Fruit fly (Drosophila melanogaster) whole organism, embryonic: ENCODE measurements around the gene kkv.

Experiments used
- Adf1 ChIP-seq: fragments of 200-800 bp; sonication (Bioruptor generic); IDR thresholded peaks from 2 replicates; pipeline ENCODE4 v1.3.6; 2022; ENCODE audit warnings: missing biosample characterization, missing genetic modification characterization
- Atf3 ChIP-seq: fragments of 200-800 bp; sonication (Bioruptor generic); optimal IDR thresholded peaks from 3 replicates; lab custom pipeline; 2016; ENCODE audit warnings: missing biosample characterization, missing genetic modification characterization
- Atf6 ChIP-seq: fragments of 200-800 bp; sonication (Bioruptor generic); IDR thresholded peaks from 2 replicates; pipeline ENCODE4 v1.3.6; 2022; ENCODE audit warnings: missing biosample characterization, missing genetic modification characterization
- Awh ChIP-seq: fragments of 200-800 bp; sonication (Bioruptor generic); IDR thresholded peaks from 2 replicates; pipeline ENCODE4, ENCODE4 v1.3.6; 2022; ENCODE audit warnings: missing biosample characterization, missing genetic modification characterization
- BEAF-32 ChIP-seq: fragments of 200-800 bp; sonication (Bioruptor generic); optimal IDR thresholded peaks from 3 replicates; lab custom pipeline; 2017; ENCODE audit warnings: missing biosample characterization, missing genetic modification characterization, mild to moderate bottlenecking, moderate library complexity, missing genetic modification reagents
- Bgb ChIP-seq: fragments of 200-800 bp; sonication (Bioruptor generic); IDR thresholded peaks from 2 replicates; pipeline ENCODE4 v1.3.6; 2022; ENCODE audit warnings: missing biosample characterization, missing genetic modification characterization; ENCODE audit not compliant: partially characterized antibody
- CG10654 ChIP-seq: fragments of 200-800 bp; sonication (Bioruptor generic); optimal IDR thresholded peaks from 2 replicates; lab custom pipeline; 2016; ENCODE audit warnings: missing biosample characterization, missing genetic modification characterization
- CG12219 ChIP-seq: fragments of 200-800 bp; sonication (Bioruptor generic); optimal IDR thresholded peaks from 3 replicates; lab custom pipeline; 2018; ENCODE audit warnings: missing biosample characterization, mild to moderate bottlenecking, missing genetic modification characterization
- CG12659 ChIP-seq: fragments of 200-800 bp; sonication (Bioruptor generic); optimal IDR thresholded peaks from 3 replicates; lab custom pipeline; 2017; ENCODE audit warnings: mild to moderate bottlenecking, missing biosample characterization, missing genetic modification reagents, missing genetic modification characterization
- CG12744 ChIP-seq: fragments of 200-800 bp; sonication (Bioruptor generic); optimal IDR thresholded peaks from 2 replicates; lab custom pipeline; 2016; ENCODE audit warnings: missing biosample characterization, missing genetic modification characterization
- CG12769 ChIP-seq: fragments of 200-800 bp; sonication (Bioruptor generic); optimal IDR thresholded peaks from 2 replicates; lab custom pipeline; 2019; ENCODE audit warnings: missing biosample characterization, mild to moderate bottlenecking, missing genetic modification characterization, moderate library complexity
- CG14710 ChIP-seq: fragments of 200-800 bp; sonication (Bioruptor generic); optimal IDR thresholded peaks from 3 replicates; lab custom pipeline; 2019; ENCODE audit warnings: missing biosample characterization, mild to moderate bottlenecking, missing genetic modification characterization, moderate library complexity
- CG15514 ChIP-seq: fragments of 200-800 bp; sonication (Bioruptor generic); optimal IDR thresholded peaks from 3 replicates; lab custom pipeline; 2017; ENCODE audit warnings: missing biosample characterization, missing genetic modification characterization, mild to moderate bottlenecking, moderate library complexity, missing genetic modification reagents
- CG32532 ChIP-seq: fragments of 200-800 bp; sonication (Bioruptor generic); IDR thresholded peaks from 2 replicates; pipeline ENCODE4 v1.3.6; 2022; ENCODE audit warnings: missing biosample characterization, missing genetic modification characterization
- CG3847 ChIP-seq: fragments of 200-800 bp; sonication (Bioruptor generic); IDR thresholded peaks from 2 replicates; pipeline ENCODE4 v1.3.6; 2022; ENCODE audit warnings: missing biosample characterization, missing genetic modification characterization
- CG6175 ChIP-seq: fragments of 200-800 bp; sonication (Bioruptor generic); IDR thresholded peaks from 3 replicates; pipeline ENCODE4 v1.3.6; 2022; ENCODE audit warnings: missing biosample characterization, missing genetic modification characterization
- CG6683 ChIP-seq: fragments of 200-800 bp; sonication (Bioruptor generic); optimal IDR thresholded peaks from 2 replicates; lab custom pipeline; 2017; ENCODE audit warnings: missing biosample characterization, mild to moderate bottlenecking, missing genetic modification characterization, missing genetic modification reagents
- CG6854 ChIP-seq: fragments of 200-800 bp; sonication (Bioruptor generic); optimal IDR thresholded peaks from 3 replicates; lab custom pipeline; 2017; ENCODE audit warnings: missing biosample characterization, mild to moderate bottlenecking, missing genetic modification characterization
- CG7786 ChIP-seq: fragments of 200-800 bp; sonication (Bioruptor generic); optimal IDR thresholded peaks from 2 replicates; lab custom pipeline; 2016; ENCODE audit warnings: missing biosample characterization, missing genetic modification characterization
- CG8281 ChIP-seq: fragments of 200-800 bp; sonication (Bioruptor generic); optimal IDR thresholded peaks from 2 replicates; lab custom pipeline; 2018; ENCODE audit warnings: missing biosample characterization, mild to moderate bottlenecking, missing genetic modification characterization, moderate library complexity
- CG9727 ChIP-seq: fragments of 200-800 bp; sonication (Bioruptor generic); optimal IDR thresholded peaks from 3 replicates; lab custom pipeline; 2017; ENCODE audit warnings: missing biosample characterization, mild to moderate bottlenecking, missing genetic modification characterization
- CHES-1-like ChIP-seq: fragments of 200-800 bp; sonication (Bioruptor generic); optimal IDR thresholded peaks from 2 replicates; lab custom pipeline; 2016; ENCODE audit warnings: missing biosample characterization, missing genetic modification characterization
- D19A ChIP-seq: fragments of 200-800 bp; optimal IDR thresholded peaks from 3 replicates; lab custom pipeline; 2019; ENCODE audit warnings: missing biosample characterization, mild to moderate bottlenecking, missing genetic modification characterization, moderate library complexity
- H15 ChIP-seq: fragments of 200-800 bp; sonication (Bioruptor generic); IDR thresholded peaks from 3 replicates; pipeline ENCODE4 v1.3.6; 2022; ENCODE audit warnings: missing biosample characterization, missing genetic modification characterization
- HLH4C ChIP-seq: fragments of 200-800 bp; sonication (Bioruptor generic); IDR thresholded peaks from 3 replicates; pipeline ENCODE4 v1.3.6; 2022; ENCODE audit warnings: missing biosample characterization, missing genetic modification characterization; ENCODE audit not compliant: partially characterized antibody
- Jarid2 ChIP-seq: fragments of 200-800 bp; sonication (Bioruptor generic); optimal IDR thresholded peaks from 3 replicates; lab custom pipeline; 2017; ENCODE audit warnings: mild to moderate bottlenecking, missing biosample characterization, missing genetic modification reagents, missing genetic modification characterization
- Kr ChIP-seq: fragments of 200-800 bp; sonication (Bioruptor generic); optimal IDR thresholded peaks from 2 replicates; lab custom pipeline; 2017; ENCODE audit warnings: missing biosample characterization, mild to moderate bottlenecking, missing genetic modification characterization
- Mad ChIP-seq: fragments of 200-800 bp; sonication (Bioruptor generic); optimal IDR thresholded peaks from 2 replicates; lab custom pipeline; 2016; ENCODE audit warnings: missing biosample characterization, missing genetic modification characterization
- Nf-YB ChIP-seq: fragments of 200-800 bp; sonication (Bioruptor generic); optimal IDR thresholded peaks from 3 replicates; lab custom pipeline; 2019; ENCODE audit warnings: missing biosample characterization, mild to moderate bottlenecking, missing genetic modification characterization, moderate library complexity
- Opbp ChIP-seq: fragments of 200-800 bp; sonication (Bioruptor generic); IDR thresholded peaks from 3 replicates; pipeline ENCODE4 v1.3.6; 2022; ENCODE audit warnings: missing biosample characterization, missing genetic modification characterization; ENCODE audit not compliant: partially characterized antibody
- Sry-β ChIP-seq: fragments of 200-800 bp; sonication (Bioruptor generic); optimal IDR thresholded peaks from 2 replicates; lab custom pipeline; 2018; ENCODE audit warnings: missing biosample characterization, mild to moderate bottlenecking, missing genetic modification characterization, moderate library complexity
- ac ChIP-seq: fragments of 200-800 bp; sonication (Bioruptor generic); optimal IDR thresholded peaks from 3 replicates; lab custom pipeline; 2017; ENCODE audit warnings: missing biosample characterization, mild to moderate bottlenecking, missing genetic modification characterization
- chn ChIP-seq: fragments of 200-800 bp; sonication (Bioruptor generic); optimal IDR thresholded peaks from 2 replicates; lab custom pipeline; 2016; ENCODE audit warnings: missing biosample characterization, missing genetic modification characterization
- crc ChIP-seq: fragments of 200-800 bp; sonication (Bioruptor generic); optimal IDR thresholded peaks from 2 replicates; lab custom pipeline; 2016; ENCODE audit warnings: missing biosample characterization, missing genetic modification characterization
- emc ChIP-seq: fragments of 200-800 bp; sonication (Bioruptor generic); optimal IDR thresholded peaks from 2 replicates; lab custom pipeline; 2016; ENCODE audit warnings: missing biosample characterization, missing genetic modification characterization
- esg ChIP-seq: fragments of 200-800 bp; sonication (Bioruptor generic); conservative IDR thresholded peaks from 2 replicates; pipeline ENCODE4 v1.3.6; 2022; ENCODE audit warnings: missing biosample characterization, missing genetic modification characterization
- gfzf ChIP-seq: fragments of 200-800 bp; sonication (Bioruptor generic); optimal IDR thresholded peaks from 2 replicates; lab custom pipeline; 2016; ENCODE audit warnings: missing biosample characterization, mild to moderate bottlenecking, missing genetic modification characterization, moderate library complexity
- insv ChIP-seq, 2 experiments: fragments of 200-800 bp; sonication (Bioruptor generic); optimal IDR thresholded peaks; 3 replicates each; lab custom pipeline; 2016 to 2018; ENCODE audit warnings: missing biosample characterization in 2 of 2, missing genetic modification characterization in 2 of 2
- mam ChIP-seq: fragments of 200-800 bp; sonication (Bioruptor generic); optimal IDR thresholded peaks from 3 replicates; lab custom pipeline; 2016; ENCODE audit warnings: missing biosample characterization, missing genetic modification characterization
- onecut ChIP-seq: fragments of 200-800 bp; sonication (Bioruptor generic); IDR thresholded peaks from 2 replicates; pipeline ENCODE4 v1.3.6; 2022; ENCODE audit warnings: missing biosample characterization, missing genetic modification characterization
- pb ChIP-seq: fragments of 200-800 bp; sonication (Bioruptor generic); optimal IDR thresholded peaks from 3 replicates; lab custom pipeline; 2016; ENCODE audit warnings: missing biosample characterization, missing genetic modification characterization
- peb ChIP-seq: fragments of 200-800 bp; sonication (Bioruptor generic); IDR thresholded peaks from 2 replicates; pipeline ENCODE4 v1.3.6; 2022; ENCODE audit warnings: missing biosample characterization, missing genetic modification characterization
- pnt ChIP-seq: fragments of 200-800 bp; sonication (Bioruptor generic); optimal IDR thresholded peaks from 3 replicates; lab custom pipeline; 2016; ENCODE audit warnings: missing biosample characterization, missing genetic modification characterization
- psq ChIP-seq: fragments of 200-800 bp; sonication (Bioruptor generic); optimal IDR thresholded peaks from 2 replicates; lab custom pipeline; 2017; ENCODE audit warnings: missing biosample characterization, missing genetic modification characterization
- ranshi ChIP-seq: fragments of 200-800 bp; sonication (Bioruptor generic); IDR thresholded peaks from 2 replicates; pipeline ENCODE4 v1.3.6; 2022; ENCODE audit warnings: missing biosample characterization, missing genetic modification characterization
- rib ChIP-seq: fragments of 200-800 bp; sonication (Bioruptor generic); IDR thresholded peaks from 2 replicates; pipeline ENCODE4 v1.3.6; 2022; ENCODE audit warnings: missing biosample characterization, missing genetic modification characterization
- sens-2 ChIP-seq: fragments of 200-800 bp; sonication (Bioruptor generic); IDR thresholded peaks from 2 replicates; pipeline ENCODE4 v1.3.6; 2022; ENCODE audit warnings: missing biosample characterization, missing genetic modification characterization
- tll ChIP-seq, 2 experiments: fragments of 200-800 bp in 1 of 2; fragments of >200 bp in 1 of 2; sonication (Bioruptor generic) in 1 of 2; optimal IDR thresholded peaks; 2 replicates each; lab custom pipeline; 2017 to 2019; ENCODE audit warnings: missing biosample characterization in 2 of 2, missing genetic modification characterization in 2 of 2, mild to moderate bottlenecking in 1 of 2, moderate library complexity in 1 of 2
- trh ChIP-seq: fragments of 200-800 bp; sonication (Bioruptor generic); optimal IDR thresholded peaks from 2 replicates; lab custom pipeline; 2016; ENCODE audit warnings: missing biosample characterization, missing genetic modification characterization
- tx ChIP-seq: fragments of 200-800 bp; sonication (Bioruptor generic); optimal IDR thresholded peaks from 2 replicates; lab custom pipeline; 2016; ENCODE audit warnings: missing biosample characterization, missing genetic modification characterization
- yki ChIP-seq: fragments of >200 bp; optimal IDR thresholded peaks from 3 replicates; lab custom pipeline; 2018
- zfh2 ChIP-seq: fragments of 200-800 bp; sonication (Bioruptor generic); optimal IDR thresholded peaks from 2 replicates; lab custom pipeline; 2016; ENCODE audit warnings: missing biosample characterization, missing genetic modification characterization

The kkv gene

DNA sequence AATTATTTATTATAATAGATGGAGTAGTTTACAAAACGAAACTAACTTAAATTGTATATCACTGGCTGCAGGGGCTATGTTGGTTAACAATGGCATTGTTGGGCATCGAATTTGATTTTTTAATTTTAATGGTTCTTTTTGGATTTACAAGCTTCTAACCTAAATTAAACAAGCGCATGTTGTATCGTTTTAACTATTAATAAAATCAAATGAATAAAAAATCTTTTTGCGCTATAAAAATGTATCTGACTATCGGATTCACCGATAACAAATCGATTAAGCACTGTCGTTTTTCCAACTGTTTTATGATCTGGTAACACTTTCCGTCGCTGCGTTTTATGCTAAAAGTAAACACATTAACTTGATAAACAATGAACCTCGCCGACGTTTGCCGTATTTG, 17.9 kb downstream of the kkv start, which contains the start of the genes hd and CG14667 (continued):
- TF ChIP-seq trh (no peak), crc (GFP tag; lab: Kevin White, UChicago) (no peak), CG6854 (no peak), H15 (GFP tag; lab: Robert Waterston, UW) (no peak), Bgb (GFP tag; lab: Robert Waterston, UW) (peak; percentile 32; the same call in 1 of the 2 replicates), Atf3 (GFP tag; lab: Kevin White, UChicago) (no peak), zfh2 (GFP tag; lab: Kevin White, UChicago) (no peak), Jarid2 (GFP tag; lab: Kevin White, UChicago) (no peak), gfzf (peak; percentile 68), ranshi (GFP tag; lab: Robert Waterston, UW) (no peak), CG12769 (tag; lab: Kevin White, UChicago) (no peak), Atf6 (no peak), Opbp (0 out of 3 replicates have a peak, but pooled peaks have one; percentile 4), peb (GFP tag; lab: Robert Waterston, UW) (no peak), insv (GFP tag; optimal IDR thresholded peaks at IDR 0.05; lab: Kevin White, UChicago) (no peak), pb (GFP tag; lab: Kevin White, UChicago) (no peak), CG6683 (GFP tag; lab: Kevin White, UChicago) (no peak), Sry-β (no peak), CG9727 (GFP tag; lab: Kevin White, UChicago) (peak; percentile 18), tll (GFP tag; optimal IDR thresholded peaks at IDR 0.05; lab: Kevin White, UChicago) (no peak), BEAF-32 (GFP tag; lab: Kevin White, UChicago) (peak; percentile 77), pnt (no peak), CG8281 (tag; lab: Kevin White, UChicago) (no peak), Kr (GFP tag; lab: Kevin White, UChicago) (no peak), CG6175 (GFP tag; lab: Robert Waterston, UW) (no peak), ac (GFP tag; lab: Kevin White, UChicago) (no peak), mam (GFP tag; lab: Kevin White, UChicago) (no peak), CG12744 (GFP tag; lab: Kevin White, UChicago) (no peak), CG14710 (tag; lab: Kevin White, UChicago) (peak; percentile 46), CG7786 (no peak), emc (GFP tag; lab: Kevin White, UChicago) (no peak), CG10654 (GFP tag; lab: Kevin White, UChicago) (no peak), Awh (0 out of 2 replicates have a peak, but pooled peaks have one; percentile 7), CG15514 (GFP tag; lab: Kevin White, UChicago) (peak; percentile 66), CG32532 (GFP tag; lab: Robert Waterston, UW) (no peak), CG3847 (GFP tag; lab: Robert Waterston, UW) (peak; percentile 22; the same call in 1 of the 2 replicates), D19A (no peak), yki (lab: Kevin White, UChicago) (no peak), tx (GFP tag; lab: Kevin White, UChicago) (no peak), esg (GFP tag; lab: Robert Waterston, UW) (no peak), psq (GFP tag; lab: Kevin White, UChicago) (no peak), Nf-YB (no peak), CHES-1-like (GFP tag; lab: Kevin White, UChicago) (peak; percentile 10), CG12219 (GFP tag; lab: Kevin White, UChicago) (no peak), chn (GFP tag; lab: Kevin White, UChicago) (no peak), Adf1 (GFP tag; lab: Robert Waterston, UW) (no peak), onecut (GFP tag; lab: Robert Waterston, UW) (no peak), sens-2 (GFP tag; lab: Robert Waterston, UW) (no peak), HLH4C (peak; percentile 60), rib (GFP tag; lab: Robert Waterston, UW) (no peak), CG12659 (peak; percentile 43), Mad (GFP tag; lab: Kevin White, UChicago) (no peak)
